Worm (Caenorhabditis elegans) whole organism, midembryonic: ENCODE data around the gene F18A12.2.

ENCODE experiments used
- T22C8.4 ChIP-seq: fragments of 200-800 bp; sonication (Bioruptor generic); IDR thresholded peaks from 2 replicates; pipeline ENCODE4 v1.3.6; 2022; ENCODE audit warnings: missing genetic modification characterization, missing compliant biosample characterization
- cog-1 ChIP-seq: sonication (generic microtip); optimal IDR thresholded peaks from 2 replicates; lab custom pipeline; 2016; ENCODE audit warnings: missing genetic modification characterization, missing compliant biosample characterization
- flt-1 ChIP-seq: fragments of 200-800 bp; sonication (Bioruptor generic); IDR thresholded peaks from 2 replicates; pipeline ENCODE4 v1.3.6; 2022; ENCODE audit warnings: missing genetic modification characterization, missing compliant biosample characterization
- klf-2 ChIP-seq: fragments of 200-800 bp; sonication (Bioruptor generic); conservative IDR thresholded peaks from 2 replicates; pipeline ENCODE4 v1.3.6; 2022; ENCODE audit warnings: missing genetic modification reagents, missing genetic modification characterization, missing compliant biosample characterization
- med-1 ChIP-seq: sonication (generic microtip); optimal IDR thresholded peaks from 2 replicates; lab custom pipeline; 2017; ENCODE audit warnings: missing genetic modification characterization, mild to moderate bottlenecking, missing compliant biosample characterization, antibody characterized with exemption, missing genetic modification reagents; ENCODE audit not compliant: insufficient read depth
- ref-1 ChIP-seq: fragments of 200-800 bp; sonication (Bioruptor generic); conservative IDR thresholded peaks from 2 replicates; pipeline ENCODE4 v1.3.6; 2022; ENCODE audit warnings: missing genetic modification reagents, missing genetic modification characterization, missing compliant biosample characterization
- tab-1 ChIP-seq: fragments of 200-800 bp; sonication (Bioruptor generic); IDR thresholded peaks from 2 replicates; pipeline ENCODE4 v1.3.6; 2022; ENCODE audit warnings: missing genetic modification characterization, missing compliant biosample characterization
- ztf-23 ChIP-seq: fragments of 200-800 bp; sonication (Bioruptor generic); IDR thresholded peaks from 2 replicates; pipeline ENCODE4 v1.3.6; 2022; ENCODE audit warnings: missing genetic modification reagents, missing genetic modification characterization, missing compliant biosample characterization
- ztf-29 ChIP-seq: fragments of 200-800 bp; sonication (Bioruptor generic); IDR thresholded peaks from 2 replicates; pipeline ENCODE4 v1.3.6; 2022; ENCODE audit warnings: missing genetic modification reagents, missing genetic modification characterization, missing compliant biosample characterization

F18A12.2 gene

ce11 chrII:3414383-3414910, at the start of gene F18A12.2, which contains the start of gene F18A12.7:
F18A12.2 (plus strand) TSS chrII:3414860.
F18A12.7 (minus strand) TSS chrII:3414483.
- TF ChIP-seq tab-1 (GFP tag; lab: Robert Waterston, UW) (no peak), T22C8.4 (GFP tag; lab: Robert Waterston, UW) (no peak), flt-1 (GFP tag; lab: Robert Waterston, UW) (no peak), klf-2 (GFP tag; lab: Robert Waterston, UW) (no peak), ref-1 (no peak), cog-1 (tag; lab: Kevin White, UChicago) (no peak), ztf-23 (GFP tag; lab: Robert Waterston, UW) (no peak), ztf-29 (GFP tag; lab: Robert Waterston, UW) (no peak), med-1 (GFP tag; lab: Kevin White, UChicago) (no peak)

DNA sequence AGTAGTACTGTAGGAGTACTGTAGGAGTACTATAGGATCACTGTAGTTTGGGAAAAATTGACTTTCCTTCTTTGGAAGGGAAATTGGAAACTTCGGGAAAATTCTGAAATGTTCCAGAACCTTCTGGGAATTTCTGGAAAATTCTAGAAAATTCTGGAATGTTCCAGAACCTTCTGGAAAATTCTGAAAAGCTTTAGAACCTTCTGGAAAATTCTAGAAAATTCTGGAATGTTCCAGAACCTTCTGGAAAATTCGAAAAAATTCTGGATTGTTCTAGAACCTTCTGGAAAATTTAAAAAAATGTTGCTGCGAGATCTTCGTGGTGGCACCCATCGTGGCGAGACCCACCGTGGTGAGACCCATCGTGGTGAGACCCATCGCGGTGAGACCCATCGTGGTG, 49.1 kb upstream of the F18A12.2 start:
- peak; percentile 11; the same call in 1 of the 2 replicates for TF ChIP-seq flt-1 (GFP tag; lab: Robert Waterston, UW)

ce11 chrII:3367100-3367499, 47.6 kb upstream of the F18A12.2 start, which contains the start of gene Y49F6C.6:
Y49F6C.6 (minus strand) TSS chrII:3367200.
- TF ChIP-seq med-1 (GFP tag; lab: Kevin White, UChicago) (no peak), flt-1 (GFP tag; lab: Robert Waterston, UW) (no peak), ztf-23 (GFP tag; lab: Robert Waterston, UW) (no peak), ref-1 (no peak), klf-2 (GFP tag; lab: Robert Waterston, UW) (no peak), ztf-29 (GFP tag; lab: Robert Waterston, UW) (no peak), tab-1 (GFP tag; lab: Robert Waterston, UW) (no peak), cog-1 (tag; lab: Kevin White, UChicago) (no peak), T22C8.4 (GFP tag; lab: Robert Waterston, UW) (no peak)

ce11 chrII:3368097-3368496, 46.6 kb upstream of the F18A12.2 start, which contains the start of gene Y49F6C.7:
Y49F6C.7 (minus strand) TSS chrII:3368197.
- TF ChIP-seq ztf-29 (GFP tag; lab: Robert Waterston, UW), result no peak
- TF ChIP-seq med-1 (GFP tag; lab: Kevin White, UChicago), result no peak
- TF ChIP-seq ztf-23 (GFP tag; lab: Robert Waterston, UW), result no peak
- no peak for TF ChIP-seq cog-1 (tag; lab: Kevin White, UChicago)
- TF ChIP-seq T22C8.4 (GFP tag; lab: Robert Waterston, UW), result no peak
- TF ChIP-seq flt-1 (GFP tag; lab: Robert Waterston, UW), result no peak
- no peak for TF ChIP-seq klf-2 (GFP tag; lab: Robert Waterston, UW)
- no peak for TF ChIP-seq tab-1 (GFP tag; lab: Robert Waterston, UW)
- TF ChIP-seq ref-1, result no peak

- no peak for TF ChIP-seq flt-1 (GFP tag; lab: Robert Waterston, UW)
- TF ChIP-seq T22C8.4 (GFP tag; lab: Robert Waterston, UW), result no peak
- TF ChIP-seq klf-2 (GFP tag; lab: Robert Waterston, UW), result no peak
- no peak for TF ChIP-seq ztf-29 (GFP tag; lab: Robert Waterston, UW)
- TF ChIP-seq ref-1, result no peak
Measured at ce11 chrII:3370061-3370460, 44.6 kb upstream of the F18A12.2 start, which contains the start of gene Y49F6C.8. Y49F6C.8 (minus strand) TSS chrII:3370111.

DNA sequence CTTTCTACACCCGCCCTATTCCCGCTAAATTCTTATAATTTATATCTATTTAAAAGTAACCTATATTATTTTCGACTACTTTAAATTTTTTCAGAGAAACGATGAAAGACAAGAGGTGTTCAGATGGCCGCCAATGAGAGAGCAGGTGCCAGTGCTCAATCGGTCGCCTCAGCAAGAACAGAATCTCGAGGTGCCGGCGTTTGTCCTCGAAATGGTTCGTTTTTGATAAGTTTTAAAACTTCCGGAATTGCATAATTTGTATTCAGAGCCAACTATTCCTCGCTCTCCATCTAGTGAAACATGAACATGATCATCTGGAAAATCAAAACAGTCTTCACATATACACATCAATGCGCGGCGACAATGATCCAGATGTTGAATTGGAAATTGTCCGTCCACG, 43.6 kb upstream of the F18A12.2 start, which contains the start of gene bath-23:
TSS of gene bath-23 (plus strand) at position 301 of the 400 bp plus-strand sequence.
- no peak for TF ChIP-seq flt-1 (GFP tag; lab: Robert Waterston, UW)
- TF ChIP-seq ztf-23 (GFP tag; lab: Robert Waterston, UW), result no peak
- TF ChIP-seq klf-2 (GFP tag; lab: Robert Waterston, UW), result no peak

ce11 chrII:3373875-3374274, 40.8 kb upstream of the F18A12.2 start:
- TF ChIP-seq ztf-23 (GFP tag; lab: Robert Waterston, UW) (no peak), med-1 (GFP tag; lab: Kevin White, UChicago) (no peak), tab-1 (GFP tag; lab: Robert Waterston, UW) (no peak), flt-1 (GFP tag; lab: Robert Waterston, UW) (no peak), cog-1 (tag; lab: Kevin White, UChicago) (no peak)

DNA sequence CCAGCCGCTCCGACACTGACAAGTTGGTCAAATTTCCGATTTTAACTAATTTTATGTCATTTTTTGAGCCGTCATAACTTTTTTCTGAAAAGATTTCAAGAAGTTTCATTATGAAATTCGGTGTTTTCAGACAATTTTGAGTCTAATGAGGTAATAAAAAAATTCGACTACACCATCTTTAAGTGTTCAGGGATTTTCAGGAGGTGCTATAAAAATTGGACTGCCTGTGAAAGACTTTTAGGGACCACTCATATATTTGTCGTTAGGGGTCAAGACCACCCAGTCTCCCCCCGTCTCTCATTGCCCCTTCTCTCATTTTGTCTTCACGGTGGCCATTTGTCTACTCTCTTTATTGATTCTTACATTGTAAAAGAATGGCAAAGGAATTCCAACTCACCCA, 39.9 kb upstream of the F18A12.2 start, which contains the start of gene bath-10:
TSS of gene bath-10 (plus strand) at position 301 of the 400 bp plus-strand sequence.
- TF ChIP-seq flt-1 (GFP tag; lab: Robert Waterston, UW) (no peak), ref-1 (no peak), cog-1 (tag; lab: Kevin White, UChicago) (no peak), tab-1 (GFP tag; lab: Robert Waterston, UW) (no peak), T22C8.4 (GFP tag; lab: Robert Waterston, UW) (no peak)

DNA sequence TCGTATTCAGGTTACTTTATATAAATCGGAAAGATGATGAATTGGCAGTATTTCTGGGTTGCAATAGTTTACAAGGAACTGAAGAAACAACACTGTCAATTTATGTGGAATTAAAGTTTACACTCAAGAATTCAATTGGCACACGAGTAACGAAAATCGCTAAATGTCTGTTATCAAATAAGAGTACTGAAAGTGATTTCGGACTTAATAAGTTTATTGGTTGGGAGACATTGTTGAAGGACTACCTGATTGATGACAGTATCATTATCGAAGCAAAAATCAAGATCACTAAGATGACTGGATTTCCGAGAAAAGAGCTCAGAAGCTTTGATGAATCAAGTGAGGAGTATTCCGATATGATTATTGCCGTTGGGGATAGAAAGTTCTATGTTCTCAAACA, 39.4 kb upstream of the F18A12.2 start:
- TF ChIP-seq tab-1 (GFP tag; lab: Robert Waterston, UW) (no peak), ref-1 (no peak), ztf-29 (GFP tag; lab: Robert Waterston, UW) (no peak), cog-1 (tag; lab: Kevin White, UChicago) (no peak), flt-1 (GFP tag; lab: Robert Waterston, UW) (no peak), ztf-23 (GFP tag; lab: Robert Waterston, UW) (no peak), T22C8.4 (GFP tag; lab: Robert Waterston, UW) (no peak), klf-2 (GFP tag; lab: Robert Waterston, UW) (no peak), med-1 (GFP tag; lab: Kevin White, UChicago) (no peak)

DNA sequence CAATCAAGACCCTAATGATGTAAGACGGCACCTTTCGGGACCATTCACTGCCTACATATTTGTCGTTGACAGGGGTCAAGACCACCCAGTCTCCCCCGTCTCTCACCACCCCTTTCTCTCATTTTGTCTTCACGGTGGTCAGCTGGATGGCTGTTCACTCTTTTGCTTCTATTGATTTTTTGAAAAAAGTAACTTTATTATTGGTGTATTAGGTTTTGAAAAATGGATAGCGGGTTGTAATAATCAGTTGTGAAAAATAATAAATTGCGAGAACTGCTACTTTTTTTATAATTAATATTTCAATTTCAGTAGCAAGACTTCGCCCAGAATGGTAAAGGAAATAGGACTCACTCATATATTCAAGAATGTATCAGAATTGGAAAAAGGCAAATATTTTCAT, 37.9 kb upstream of the F18A12.2 start, which contains the start of gene bath-9:
TSS of gene bath-9 (plus strand) at position 301 of the 400 bp plus-strand sequence.
- TF ChIP-seq ztf-29 (GFP tag; lab: Robert Waterston, UW) (no peak), med-1 (GFP tag; lab: Kevin White, UChicago) (no peak), ref-1 (no peak), cog-1 (tag; lab: Kevin White, UChicago) (no peak), klf-2 (GFP tag; lab: Robert Waterston, UW) (no peak), tab-1 (GFP tag; lab: Robert Waterston, UW) (no peak), T22C8.4 (GFP tag; lab: Robert Waterston, UW) (no peak), flt-1 (GFP tag; lab: Robert Waterston, UW) (no peak), ztf-23 (GFP tag; lab: Robert Waterston, UW) (no peak)
